Fruit fly (Drosophila melanogaster): ENCODE results near the gene PolE1.

Gene PolE1

dm6 chr3R:23331280-23331679 lies 16.6 kb upstream of the PolE1 start (continued):
- no peak for TF ChIP-seq MESR4 (GFP tag; optimal IDR thresholded peaks at IDR 0.05)
- peak; percentile 30 for TF ChIP-seq gcm (GFP tag; optimal IDR thresholded peaks at IDR 0.05)
- TF ChIP-seq zfh1 (GFP tag; IDR thresholded peaks at IDR 0.05), result no peak; the same call in 2 of the 3 replicates
- no peak for TF ChIP-seq knrl (GFP tag; IDR thresholded peaks at IDR 0.05; ENCODE audit: partially characterized antibody)
- TF ChIP-seq onecut (GFP tag; IDR thresholded peaks at IDR 0.05), result peak; percentile 53
- peak; percentile 48; the same call in 1 of the 2 replicates for TF ChIP-seq CG32532 (GFP tag; IDR thresholded peaks at IDR 0.05)
- no peak for TF ChIP-seq z (GFP tag; IDR thresholded peaks at IDR 0.05)
- no peak for TF ChIP-seq zfh2 (GFP tag; optimal IDR thresholded peaks at IDR 0.05)
- TF ChIP-seq unc-4 (GFP tag; IDR thresholded peaks at IDR 0.05; ENCODE audit: partially characterized antibody), result no peak
- no peak for TF ChIP-seq lola (GFP tag; optimal IDR thresholded peaks at IDR 0.05)
- peak; percentile 75 for TF ChIP-seq CG4424 (GFP tag; optimal IDR thresholded peaks at IDR 0.05)
- TF ChIP-seq jing (GFP tag; optimal IDR thresholded peaks at IDR 0.05), result peak; percentile 33
- peak; percentile 53 for TF ChIP-seq CG15269 (tag; optimal IDR thresholded peaks at IDR 0.05)
- no peak for TF ChIP-seq vnd (GFP tag; IDR thresholded peaks at IDR 0.05; ENCODE audit: partially characterized antibody)
- no peak for TF ChIP-seq dm (GFP tag; optimal IDR thresholded peaks at IDR 0.05)
- peak; percentile 60 for TF ChIP-seq CG15601 (tag; optimal IDR thresholded peaks at IDR 0.05)
- TF ChIP-seq CG11695 (GFP tag; IDR thresholded peaks at IDR 0.05), result no peak
- no peak for TF ChIP-seq run (tag; optimal IDR thresholded peaks at IDR 0.05)
- peak; percentile 75; the same call in 2 of the 3 replicates for TF ChIP-seq ci (GFP tag; IDR thresholded peaks at IDR 0.05)
- TF ChIP-seq CG9876 (GFP tag; optimal IDR thresholded peaks at IDR 0.05), result no peak
- TF ChIP-seq fd64A (GFP tag; optimal IDR thresholded peaks at IDR 0.05), result no peak
- TF ChIP-seq tll (GFP tag; optimal IDR thresholded peaks at IDR 0.05), result no peak
- TF ChIP-seq CG7357 (GFP tag; IDR thresholded peaks at IDR 0.05), result no peak
- no peak for TF ChIP-seq CG2129 (GFP tag; IDR thresholded peaks at IDR 0.05; ENCODE audit: partially characterized antibody)
- no peak for TF ChIP-seq CG32767 (GFP tag; IDR thresholded peaks at IDR 0.05)
- TF ChIP-seq CG14965 (GFP tag; optimal IDR thresholded peaks at IDR 0.05; ENCODE audit: borderline replicate concordance), result peak; percentile 99
- no peak for TF ChIP-seq wor (GFP tag; IDR thresholded peaks at IDR 0.05)
- no peak for TF ChIP-seq nom (GFP tag; optimal IDR thresholded peaks at IDR 0.05)
- TF ChIP-seq Usf (GFP tag; optimal IDR thresholded peaks at IDR 0.05), result no peak
- no peak for TF ChIP-seq CG7556 (GFP tag; optimal IDR thresholded peaks at IDR 0.05)
- TF ChIP-seq CG4707 (GFP tag; optimal IDR thresholded peaks at IDR 0.05), result peak; percentile 73
- peak; percentile 68 for TF ChIP-seq CG1233 (GFP tag; optimal IDR thresholded peaks at IDR 0.05)
- TF ChIP-seq CG15073 (GFP tag; optimal IDR thresholded peaks at IDR 0.05), result no peak
- TF ChIP-seq nerfin-1 (tag; optimal IDR thresholded peaks at IDR 0.05), result peak; percentile 60
- TF ChIP-seq ato (GFP tag; IDR thresholded peaks at IDR 0.05; ENCODE audit: partially characterized antibody), result no peak
- no peak for TF ChIP-seq gem (tag; optimal IDR thresholded peaks at IDR 0.05)
- no peak for TF ChIP-seq pnt (GFP tag; optimal IDR thresholded peaks at IDR 0.05)
- peak; percentile 52 for TF ChIP-seq CG6765 (GFP tag; optimal IDR thresholded peaks at IDR 0.05)
- no peak; the same call in 1 of the 2 replicates for TF ChIP-seq Bgb (GFP tag; IDR thresholded peaks at IDR 0.05; ENCODE audit: partially characterized antibody)
- TF ChIP-seq Mes4 (GFP tag; optimal IDR thresholded peaks at IDR 0.05), result peak; percentile 15
- no peak for TF ChIP-seq nerfin-2 (GFP tag; IDR thresholded peaks at IDR 0.05; ENCODE audit: partially characterized antibody)
- TF ChIP-seq CG13424 (tag; optimal IDR thresholded peaks at IDR 0.05), result peak; percentile 76
- TF ChIP-seq so (GFP tag; IDR thresholded peaks at IDR 0.05), result no peak
- no peak for TF ChIP-seq CG8944 (GFP tag; optimal IDR thresholded peaks at IDR 0.05)
- peak; percentile 57 for TF ChIP-seq Lhr (GFP tag; optimal IDR thresholded peaks at IDR 0.05)
- no peak for TF ChIP-seq cg (GFP tag; optimal IDR thresholded peaks at IDR 0.05)
- TF ChIP-seq chn (GFP tag; optimal IDR thresholded peaks at IDR 0.05), result peak; percentile 50
- peak; percentile 37 for TF ChIP-seq CG13624 (GFP tag; optimal IDR thresholded peaks at IDR 0.05)
- TF ChIP-seq Mad (GFP tag; optimal IDR thresholded peaks at IDR 0.05), result peak; percentile 53
- no peak for TF ChIP-seq br (optimal IDR thresholded peaks at IDR 0.05)
